Fruit fly (Drosophila melanogaster) whole organism, prepupa: Measurements from ENCODE around the gene MP1.

ENCODE experiments used
- CG10669 ChIP-seq: fragments of 200-800 bp; sonication (Bioruptor generic); optimal IDR thresholded peaks from 3 replicates; lab custom pipeline; 2018; ENCODE audit warnings: missing biosample characterization, mild to moderate bottlenecking, missing genetic modification characterization, moderate library complexity
- CG16779 ChIP-seq: fragments of 200-800 bp; sonication (Bioruptor generic); optimal IDR thresholded peaks from 3 replicates; lab custom pipeline; 2017; ENCODE audit warnings: missing biosample characterization, mild to moderate bottlenecking, missing genetic modification characterization
- CG7368 ChIP-seq: fragments of 200-800 bp; sonication (Bioruptor generic); optimal IDR thresholded peaks from 3 replicates; lab custom pipeline; 2016; ENCODE audit warnings: missing biosample characterization, missing genetic modification characterization
- Hr4 ChIP-seq: fragments of 200-800 bp; sonication (Bioruptor generic); optimal IDR thresholded peaks from 3 replicates; lab custom pipeline; 2016; ENCODE audit warnings: missing biosample characterization, missing genetic modification characterization
- Met ChIP-seq: fragments of 200-800 bp; sonication (Bioruptor generic); optimal IDR thresholded peaks from 3 replicates; lab custom pipeline; 2016; ENCODE audit warnings: missing biosample characterization, missing genetic modification characterization
- fd85E ChIP-seq: fragments of 200-800 bp; sonication (Bioruptor generic); optimal IDR thresholded peaks from 3 replicates; lab custom pipeline; 2016; ENCODE audit warnings: missing biosample characterization, missing genetic modification characterization

DNA sequence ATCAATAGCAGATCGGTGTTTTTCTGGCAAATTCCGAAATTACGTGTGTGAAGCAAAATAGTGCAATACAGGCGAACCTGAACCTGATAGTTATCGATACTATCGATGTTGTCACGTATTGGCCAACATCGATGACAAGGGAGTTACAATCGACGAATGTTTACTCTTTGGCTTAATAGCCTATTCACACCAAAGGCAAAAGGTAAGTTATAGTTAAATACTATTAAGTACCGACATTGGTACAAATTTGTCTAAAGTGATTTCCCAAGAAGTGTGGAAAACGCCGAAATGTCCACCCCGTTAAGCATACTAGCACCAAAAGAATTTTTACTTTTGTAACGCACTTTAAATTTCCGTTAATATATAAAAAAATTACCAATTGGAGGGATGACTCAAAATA, 26.3 kb downstream of the MP1 start, which contains the start of gene CG9776:
- TF ChIP-seq CG7368 (GFP tag; lab: Kevin White, UChicago) (no peak), fd85E (GFP tag; lab: Kevin White, UChicago) (no peak), Met (GFP tag; lab: Kevin White, UChicago) (no peak), CG16779 (tag; lab: Kevin White, UChicago) (no peak), CG10669 (no peak), Hr4 (GFP tag; lab: Kevin White, UChicago) (no peak)
